Fruit fly (Drosophila melanogaster): ENCODE measurements around the gene CG13285.

CG13285 gene

dm6 chr3L:5562584-5562983 is 27.0 kb upstream of the CG13285 start:
- TF ChIP-seq Dif (GFP tag; optimal IDR thresholded peaks at IDR 0.05; ENCODE audit: partially characterized antibody): no peak
- TF ChIP-seq Rel (GFP tag; optimal IDR thresholded peaks at IDR 0.05): no peak
- TF ChIP-seq Rel (tag; optimal IDR thresholded peaks at IDR 0.05): peak; percentile 42

- TF ChIP-seq usp (GFP tag; optimal IDR thresholded peaks at IDR 0.05) (no peak), Vsx2 (GFP tag; optimal IDR thresholded peaks at IDR 0.05; ENCODE audit: partially characterized antibody) (peak; percentile 53)
These were observed 25.8 kb upstream of the CG13285 start, which contains the start of gene sinu for dm6 chr3L:5561341-5561740. sinu (minus strand) TSS chr3L:5561598.

- TF ChIP-seq Vsx2 (GFP tag; optimal IDR thresholded peaks at IDR 0.05; ENCODE audit: partially characterized antibody) (no peak), Jra (GFP tag; optimal IDR thresholded peaks at IDR 0.05) (no peak), psq (GFP tag; optimal IDR thresholded peaks at IDR 0.05) (no peak), foxo (GFP tag; optimal IDR thresholded peaks at IDR 0.05) (no peak), rgr (GFP tag; optimal IDR thresholded peaks at IDR 0.05) (no peak), h (GFP tag; optimal IDR thresholded peaks at IDR 0.05) (no peak), brk (GFP tag; optimal IDR thresholded peaks at IDR 0.05) (no peak), Mio (GFP tag; optimal IDR thresholded peaks at IDR 0.05) (no peak), Dif (GFP tag; optimal IDR thresholded peaks at IDR 0.05; ENCODE audit: partially characterized antibody) (no peak), Dfd (GFP tag; optimal IDR thresholded peaks at IDR 0.05) (no peak), OdsH (GFP tag; optimal IDR thresholded peaks at IDR 0.05) (no peak), fru (GFP tag; optimal IDR thresholded peaks at IDR 0.05) (no peak), CG32264 (GFP tag; optimal IDR thresholded peaks at IDR 0.05) (no peak), sv (GFP tag; optimal IDR thresholded peaks at IDR 0.05) (no peak), CrebA (GFP tag; optimal IDR thresholded peaks at IDR 0.05; ENCODE audit: borderline replicate concordance) (no peak), GATAd (GFP tag; optimal IDR thresholded peaks at IDR 0.05) (no peak), jim (GFP tag; optimal IDR thresholded peaks at IDR 0.05) (no peak), br (GFP tag; optimal IDR thresholded peaks at IDR 0.05) (no peak), HLH106 (tag; optimal IDR thresholded peaks at IDR 0.05) (no peak)
These were observed 20.6 kb upstream of the CG13285 start for dm6 chr3L:5556195-5556594.

dm6 chr3L:5554377-5554776 is 18.8 kb upstream of the CG13285 start:
- TF ChIP-seq lola (GFP tag; optimal IDR thresholded peaks at IDR 0.05): no peak
- TF ChIP-seq CG32264 (GFP tag; optimal IDR thresholded peaks at IDR 0.05): no peak
- peak; percentile 65 for TF ChIP-seq ey (GFP tag; optimal IDR thresholded peaks at IDR 0.05)
- peak; percentile 65 for TF ChIP-seq Sp1 (GFP tag; optimal IDR thresholded peaks at IDR 0.05)
- peak; percentile 56 for TF ChIP-seq br (GFP tag; optimal IDR thresholded peaks at IDR 0.05)
- no peak for TF ChIP-seq Jra (GFP tag; optimal IDR thresholded peaks at IDR 0.05)
- TF ChIP-seq dmrt93B (GFP tag; optimal IDR thresholded peaks at IDR 0.05): peak; percentile 72
- TF ChIP-seq Myc (optimal IDR thresholded peaks at IDR 0.05): no peak
- peak in 1 of 2 experiments; percentile 77 for TF ChIP-seq foxo (GFP tag; optimal IDR thresholded peaks at IDR 0.05)
- no peak for TF ChIP-seq tai (GFP tag; optimal IDR thresholded peaks at IDR 0.05)
- TF ChIP-seq GATAd (GFP tag; optimal IDR thresholded peaks at IDR 0.05): no peak
- TF ChIP-seq Dif (GFP tag; optimal IDR thresholded peaks at IDR 0.05; ENCODE audit: partially characterized antibody): no peak
- TF ChIP-seq Hr78 (GFP tag; optimal IDR thresholded peaks at IDR 0.05): no peak
- TF ChIP-seq sage (GFP tag; optimal IDR thresholded peaks at IDR 0.05): peak; percentile 66
- peak; percentile 26 for TF ChIP-seq woc (GFP tag; optimal IDR thresholded peaks at IDR 0.05)
- TF ChIP-seq Abd-B (GFP tag; optimal IDR thresholded peaks at IDR 0.05): no peak
- peak; percentile 65 for TF ChIP-seq Hnf4 (GFP tag; optimal IDR thresholded peaks at IDR 0.05)
- no peak for TF ChIP-seq pan (optimal IDR thresholded peaks at IDR 0.05)
- TF ChIP-seq fru (GFP tag; optimal IDR thresholded peaks at IDR 0.05): peak; percentile 73
- no peak for TF ChIP-seq CrebA (GFP tag; optimal IDR thresholded peaks at IDR 0.05; ENCODE audit: borderline replicate concordance)
- no peak for TF ChIP-seq dl (GFP tag; optimal IDR thresholded peaks at IDR 0.05; ENCODE audit: insufficient read depth in 1 of 2, partially characterized antibody in 2 of 2)
- no peak for TF ChIP-seq dsf (GFP tag; optimal IDR thresholded peaks at IDR 0.05; ENCODE audit: borderline replicate concordance)
- TF ChIP-seq HLH106 (tag; optimal IDR thresholded peaks at IDR 0.05): peak; percentile 87
- no peak for TF ChIP-seq jim (GFP tag; optimal IDR thresholded peaks at IDR 0.05)
- no peak for TF ChIP-seq Rel (GFP tag; optimal IDR thresholded peaks at IDR 0.05)
- peak; percentile 19 for TF ChIP-seq Rel (tag; optimal IDR thresholded peaks at IDR 0.05)
- TF ChIP-seq Vsx2 (GFP tag; optimal IDR thresholded peaks at IDR 0.05; ENCODE audit: partially characterized antibody): no peak
- peak; percentile 75 for TF ChIP-seq h (GFP tag; optimal IDR thresholded peaks at IDR 0.05)
- TF ChIP-seq Dfd (GFP tag; optimal IDR thresholded peaks at IDR 0.05): no peak
- TF ChIP-seq usp (GFP tag; optimal IDR thresholded peaks at IDR 0.05): no peak
- TF ChIP-seq sv (GFP tag; optimal IDR thresholded peaks at IDR 0.05): no peak
- TF ChIP-seq Hr83 (GFP tag; optimal IDR thresholded peaks at IDR 0.05; ENCODE audit: poor library complexity, severe bottlenecking): no peak
- TF ChIP-seq N (GFP tag; optimal IDR thresholded peaks at IDR 0.05): no peak
- peak; percentile 50 for TF ChIP-seq CG9705 (GFP tag; optimal IDR thresholded peaks at IDR 0.05)
- TF ChIP-seq psq (GFP tag; optimal IDR thresholded peaks at IDR 0.05): peak; percentile 59
- no peak for TF ChIP-seq Mio (GFP tag; optimal IDR thresholded peaks at IDR 0.05)
- TF ChIP-seq rgr (GFP tag; optimal IDR thresholded peaks at IDR 0.05): peak; percentile 79
- no peak for TF ChIP-seq brk (GFP tag; optimal IDR thresholded peaks at IDR 0.05)
- TF ChIP-seq OdsH (GFP tag; optimal IDR thresholded peaks at IDR 0.05): peak; percentile 59

All from whole organism, wandering third instar larva.